Worm (Caenorhabditis elegans): Measurements from ENCODE around the gene snr-3.

DNA sequence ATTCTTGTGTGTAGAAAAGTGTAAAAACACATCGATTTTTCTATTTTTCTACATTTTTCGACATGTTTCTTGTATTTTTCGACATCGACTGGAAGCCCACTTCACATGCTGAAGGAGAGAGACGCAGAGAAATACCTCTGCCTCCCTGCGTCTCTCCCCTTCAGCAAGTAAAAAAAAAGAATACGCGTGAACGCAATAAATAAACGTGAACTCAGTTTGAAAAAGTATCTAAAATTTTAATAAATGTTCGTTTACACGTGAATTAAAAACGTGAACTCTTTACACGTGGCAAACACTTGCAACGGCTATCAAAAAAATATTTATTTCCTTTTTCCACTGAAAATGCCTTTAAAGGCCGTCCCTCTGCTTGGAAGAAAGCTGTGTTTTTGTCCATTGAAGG is 13.3 kb upstream of the snr-3 start, which contains the start of gene R05G9.1:
- no peak for TF ChIP-seq ztf-23 (GFP tag; IDR thresholded peaks at IDR 0.05)
- TF ChIP-seq med-1 (GFP tag; optimal IDR thresholded peaks at IDR 0.05; ENCODE audit: insufficient read depth): no peak
- no peak for TF ChIP-seq klf-2 (GFP tag; conservative IDR thresholded peaks at IDR 0.05)
- no peak for TF ChIP-seq ztf-29 (GFP tag; IDR thresholded peaks at IDR 0.05)
- TF ChIP-seq flt-1 (GFP tag; IDR thresholded peaks at IDR 0.05): no peak
- TF ChIP-seq tab-1 (GFP tag; IDR thresholded peaks at IDR 0.05): no peak
- no peak for TF ChIP-seq T22C8.4 (GFP tag; IDR thresholded peaks at IDR 0.05)
- TF ChIP-seq ref-1 (GFP tag; conservative IDR thresholded peaks at IDR 0.05): no peak
- no peak for TF ChIP-seq cog-1 (tag; optimal IDR thresholded peaks at IDR 0.05)

All from whole organism, midembryonic.